Worm (Caenorhabditis elegans) whole organism, L4 larva: ENCODE measurements around the gene fbxb-55.

Experiments used
- ZK546.5 ChIP-seq, 2 experiments: sonication (generic microtip); optimal IDR thresholded peaks; 2 replicates each; lab custom pipeline; 2017; ENCODE audit warnings: missing biosample characterization in 2 of 2, missing genetic modification characterization in 2 of 2
- cey-2 ChIP-seq: sonication (generic microtip); optimal IDR thresholded peaks from 3 replicates; lab custom pipeline; 2017; ENCODE audit warnings: missing genetic modification characterization, mild to moderate bottlenecking, missing compliant biosample characterization, antibody characterized with exemption, borderline replicate concordance; ENCODE audit not compliant: insufficient read depth
- nhr-28 ChIP-seq: fragments of 150-350 bp; optimal IDR thresholded peaks from 2 replicates; lab custom pipeline; 2014; ENCODE audit warnings: missing biosample characterization, missing genetic modification characterization

DNA sequence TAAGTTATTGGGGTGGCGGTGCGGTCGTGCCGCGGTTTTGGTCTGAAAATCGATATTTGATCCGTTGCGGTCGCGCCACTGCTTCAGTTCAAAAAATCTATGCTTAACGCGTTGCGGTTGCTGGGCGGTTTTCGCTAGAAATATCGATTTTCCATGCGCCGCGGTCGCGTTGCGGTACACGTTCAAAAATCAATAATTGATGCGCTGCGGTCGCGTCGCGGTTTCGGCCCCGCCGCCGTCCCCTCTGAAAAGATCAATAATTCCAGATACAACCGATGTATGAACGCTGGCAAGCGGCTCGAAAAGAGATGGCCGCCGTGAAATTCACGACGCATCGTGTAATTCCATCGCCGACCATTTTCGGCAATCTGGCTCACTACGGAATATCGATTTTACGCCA, 27.6 kb upstream of the fbxb-55 start:
- TF ChIP-seq ZK546.5 (tag; optimal IDR thresholded peaks at IDR 0.05; lab: Kevin White, UChicago) (no peak), nhr-28 (tag; lab: Kevin White, UChicago) (no peak), cey-2 (tag; lab: Kevin White, UChicago) (no peak)
